Worm (Caenorhabditis elegans) whole organism, L1 larva: ENCODE results near the gene C25H3.7.

Experiments used
- C34B4.2 ChIP-seq: sonication (generic microtip); optimal IDR thresholded peaks from 2 replicates; lab custom pipeline; 2017; ENCODE audit warnings: mild to moderate bottlenecking, missing genetic modification characterization, missing compliant biosample characterization
- F16B12.6 ChIP-seq: fragments of 150-350 bp; optimal IDR thresholded peaks from 2 replicates; lab custom pipeline; 2014; ENCODE audit warnings: missing biosample characterization, missing genetic modification characterization
- alr-1 ChIP-seq: fragments of 200-800 bp; sonication (Bioruptor generic); optimal IDR thresholded peaks from 2 replicates; lab custom pipeline; 2018; ENCODE audit warnings: borderline replicate concordance, mild to moderate bottlenecking, missing genetic modification characterization, missing compliant biosample characterization
- aly-2 ChIP-seq: fragments of 150-350 bp; optimal IDR thresholded peaks from 2 replicates; lab custom pipeline; 2014; ENCODE audit warnings: missing biosample characterization, missing genetic modification characterization
- blmp-1 ChIP-seq: fragments of 150-350 bp; optimal IDR thresholded peaks from 2 replicates; lab custom pipeline; 2014; ENCODE audit warnings: missing biosample characterization, missing genetic modification characterization
- ceh-82 ChIP-seq, 3 experiments: fragments of 150-350 bp in 1 of 3; sonication (generic microtip) in 2 of 3; optimal IDR thresholded peaks; 2 replicates each; lab custom pipeline; 2014 to 2017; ENCODE audit warnings: missing biosample characterization in 3 of 3, missing genetic modification characterization in 3 of 3
- ceh-88 ChIP-seq: fragments of 200-800 bp; sonication (Bioruptor generic); IDR thresholded peaks from 2 replicates; pipeline ENCODE4 v1.3.6; 2022; ENCODE audit warnings: missing genetic modification characterization, missing compliant biosample characterization
- ceh-90 ChIP-seq: sonication (generic microtip); optimal IDR thresholded peaks from 2 replicates; lab custom pipeline; 2016; ENCODE audit warnings: missing genetic modification characterization, missing compliant biosample characterization
- dsc-1 ChIP-seq: sonication (generic microtip); optimal IDR thresholded peaks from 2 replicates; lab custom pipeline; 2016; ENCODE audit warnings: mild to moderate bottlenecking, missing genetic modification characterization, missing compliant biosample characterization
- efl-1 ChIP-seq, 4 experiments: fragments of 150-350 bp; optimal IDR thresholded peaks in 3 of 4; peaks in 1 of 4; 1 replicate in 1 of 4; 2 replicates in 3 of 4; lab custom pipeline; 2014; ENCODE audit warnings: missing biosample characterization in 2 of 4, missing genetic modification characterization in 2 of 4, missing genetic modification reagents in 2 of 4
- efl-3 ChIP-seq: fragments of 200-800 bp; sonication (Bioruptor generic); optimal IDR thresholded peaks from 2 replicates; lab custom pipeline; 2018; ENCODE audit warnings: mild to moderate bottlenecking, missing genetic modification characterization, missing compliant biosample characterization
- egl-27 ChIP-seq, 2 experiments: fragments of 150-350 bp in 1 of 2; sonication (generic microtip); optimal IDR thresholded peaks; 3 replicates each; lab custom pipeline; 2017 to 2018; ENCODE audit warnings: missing biosample characterization in 2 of 2, missing genetic modification characterization in 2 of 2, missing genetic modification reagents in 2 of 2
- elt-2 ChIP-seq: sonication (generic microtip); optimal IDR thresholded peaks from 2 replicates; lab custom pipeline; 2016; ENCODE audit warnings: missing genetic modification characterization, mild to moderate bottlenecking, inconsistent platforms, missing compliant biosample characterization, missing genetic modification reagents
- ets-5 ChIP-seq: fragments of 200-800 bp; sonication (Bioruptor generic); IDR thresholded peaks from 2 replicates; pipeline ENCODE4 v1.3.6; 2022; ENCODE audit warnings: missing genetic modification characterization, missing compliant biosample characterization
- fkh-4 ChIP-seq: sonication (generic microtip); optimal IDR thresholded peaks from 2 replicates; lab custom pipeline; 2016; ENCODE audit warnings: missing compliant biosample characterization, missing genetic modification characterization, borderline replicate concordance
- fkh-8 ChIP-seq: sonication (generic microtip); optimal IDR thresholded peaks from 2 replicates; lab custom pipeline; 2016; ENCODE audit warnings: mild to moderate bottlenecking, missing genetic modification characterization, missing compliant biosample characterization
- fos-1 ChIP-seq: fragments of 150-350 bp; optimal IDR thresholded peaks from 2 replicates; lab custom pipeline; 2014; ENCODE audit warnings: missing biosample characterization, missing genetic modification characterization
- grh-1 ChIP-seq: fragments of 200-800 bp; sonication (Bioruptor generic); IDR thresholded peaks from 2 replicates; pipeline ENCODE4 v1.3.6; 2022; ENCODE audit warnings: missing genetic modification reagents, missing genetic modification characterization, missing compliant biosample characterization
- hlh-17 ChIP-seq: fragments of 200-800 bp; sonication (Bioruptor generic); optimal IDR thresholded peaks from 2 replicates; lab custom pipeline; 2018; ENCODE audit warnings: missing genetic modification characterization, mild to moderate bottlenecking, missing compliant biosample characterization, moderate library complexity, borderline replicate concordance
- hpl-2 ChIP-seq: fragments of 150-350 bp; optimal IDR thresholded peaks from 2 replicates; lab custom pipeline; 2014; ENCODE audit warnings: missing biosample characterization, missing genetic modification reagents, missing genetic modification characterization
- irx-1 ChIP-seq: sonication (generic microtip); optimal IDR thresholded peaks from 2 replicates; lab custom pipeline; 2016; ENCODE audit warnings: missing genetic modification characterization, missing compliant biosample characterization
- isw-1 ChIP-seq: fragments of 200-800 bp; sonication (Bioruptor generic); IDR thresholded peaks from 2 replicates; pipeline ENCODE4 v1.3.6; 2022; ENCODE audit warnings: missing genetic modification characterization, missing compliant biosample characterization
- jun-1 ChIP-seq: fragments of 150-350 bp; optimal IDR thresholded peaks from 2 replicates; lab custom pipeline; 2014; ENCODE audit warnings: missing biosample characterization, missing genetic modification reagents, missing genetic modification characterization
- lin-14 ChIP-seq: fragments of 200-800 bp; sonication (Bioruptor generic); optimal IDR thresholded peaks from 2 replicates; lab custom pipeline; 2018; ENCODE audit warnings: mild to moderate bottlenecking, missing genetic modification characterization, moderate library complexity, missing compliant biosample characterization
- lin-35 ChIP-seq, 2 experiments: fragments of 150-350 bp; optimal IDR thresholded peaks; 2 replicates each; lab custom pipeline; 2014; ENCODE audit warnings: missing biosample characterization in 2 of 2, missing genetic modification characterization in 2 of 2, missing genetic modification reagents in 2 of 2
- lin-39 ChIP-seq: fragments of 150-350 bp; optimal IDR thresholded peaks from 2 replicates; lab custom pipeline; 2014; ENCODE audit warnings: missing biosample characterization, missing genetic modification reagents, missing genetic modification characterization
- lsy-2 ChIP-seq, 2 experiments: fragments of 150-350 bp; optimal IDR thresholded peaks; 2 replicates each; lab custom pipeline; 2014; ENCODE audit warnings: missing biosample characterization in 2 of 2, missing genetic modification characterization in 2 of 2
- mab-9 ChIP-seq: fragments of 200-800 bp; sonication (Bioruptor generic); IDR thresholded peaks from 2 replicates; pipeline ENCODE4 v1.3.6; 2022; ENCODE audit warnings: missing genetic modification reagents, missing genetic modification characterization, missing compliant biosample characterization
- mef-2 ChIP-seq: fragments of 150-350 bp; optimal IDR thresholded peaks from 2 replicates; lab custom pipeline; 2014; ENCODE audit warnings: missing biosample characterization, missing genetic modification characterization
- nhr-11 ChIP-seq: fragments of 150-350 bp; optimal IDR thresholded peaks from 2 replicates; lab custom pipeline; 2014; ENCODE audit warnings: missing biosample characterization, missing genetic modification characterization
- nhr-19 ChIP-seq: fragments of 200-800 bp; sonication (Bioruptor generic); conservative IDR thresholded peaks from 2 replicates; pipeline ENCODE4 v1.3.6; 2022; ENCODE audit warnings: missing genetic modification characterization, missing compliant biosample characterization
- nhr-20 ChIP-seq: sonication (generic microtip); optimal IDR thresholded peaks from 2 replicates; lab custom pipeline; 2016; ENCODE audit warnings: mild to moderate bottlenecking, missing genetic modification characterization, missing compliant biosample characterization
- nhr-237 ChIP-seq: fragments of 150-350 bp; optimal IDR thresholded peaks from 2 replicates; lab custom pipeline; 2014; ENCODE audit warnings: missing biosample characterization, missing genetic modification characterization
- nhr-71 ChIP-seq: sonication (generic microtip); optimal IDR thresholded peaks from 2 replicates; lab custom pipeline; 2016; ENCODE audit warnings: mild to moderate bottlenecking, missing genetic modification characterization, moderate library complexity, missing compliant biosample characterization
- nhr-77 ChIP-seq: fragments of 150-350 bp; optimal IDR thresholded peaks from 2 replicates; lab custom pipeline; 2014; ENCODE audit warnings: missing biosample characterization, missing genetic modification characterization
- nhr-84 ChIP-seq: sonication (generic microtip); optimal IDR thresholded peaks from 2 replicates; lab custom pipeline; 2017; ENCODE audit warnings: missing biosample characterization, missing genetic modification characterization
- nhr-85 ChIP-seq: sonication (generic microtip); peaks from one replicate; lab custom pipeline; 2016; ENCODE audit warnings: missing genetic modification characterization, inconsistent platforms, missing compliant biosample characterization
- pax-3 ChIP-seq: fragments of 200-800 bp; sonication (Bioruptor generic); optimal IDR thresholded peaks from 2 replicates; lab custom pipeline; 2018; ENCODE audit warnings: mild to moderate bottlenecking, missing genetic modification characterization, moderate library complexity, missing compliant biosample characterization
- pqm-1 ChIP-seq: sonication (generic microtip); optimal IDR thresholded peaks from 3 replicates; lab custom pipeline; 2017; ENCODE audit warnings: missing biosample characterization, missing genetic modification characterization
- rnt-1 ChIP-seq: sonication (generic microtip); optimal IDR thresholded peaks from 2 replicates; lab custom pipeline; 2016; ENCODE audit warnings: mild to moderate bottlenecking, missing genetic modification characterization, moderate library complexity, missing compliant biosample characterization
- snpc-4 ChIP-seq: fragments of 150-350 bp; optimal IDR thresholded peaks from 2 replicates; lab custom pipeline; 2014; ENCODE audit warnings: missing biosample characterization, missing genetic modification characterization
- snu-23 ChIP-seq: sonication (generic microtip); optimal IDR thresholded peaks from 2 replicates; lab custom pipeline; 2016; ENCODE audit warnings: missing genetic modification characterization, missing compliant biosample characterization
- sox-4 ChIP-seq: sonication (generic microtip); optimal IDR thresholded peaks from 2 replicates; lab custom pipeline; 2016; ENCODE audit warnings: missing genetic modification characterization, missing compliant biosample characterization
- swsn-7 ChIP-seq: sonication (generic microtip); optimal IDR thresholded peaks from 2 replicates; lab custom pipeline; 2016; ENCODE audit warnings: missing genetic modification characterization, missing compliant biosample characterization
- tbx-2 ChIP-seq: sonication (generic microtip); optimal IDR thresholded peaks from 2 replicates; lab custom pipeline; 2016; ENCODE audit warnings: missing genetic modification characterization, missing compliant biosample characterization
- unc-62 ChIP-seq: fragments of 150-350 bp; optimal IDR thresholded peaks from 2 replicates; lab custom pipeline; 2014; ENCODE audit warnings: missing biosample characterization, missing genetic modification reagents, missing genetic modification characterization
- vab-15 ChIP-seq: sonication (generic microtip); optimal IDR thresholded peaks from 2 replicates; lab custom pipeline; 2017; ENCODE audit warnings: missing genotype, mild to moderate bottlenecking, missing genetic modification characterization, missing compliant biosample characterization
- xbp-1 ChIP-seq: sonication (generic microtip); optimal IDR thresholded peaks from 2 replicates; lab custom pipeline; 2016; ENCODE audit warnings: missing genetic modification characterization, missing compliant biosample characterization
- zip-4 ChIP-seq: fragments of 200-800 bp; sonication (Bioruptor generic); optimal IDR thresholded peaks from 2 replicates; lab custom pipeline; 2018; ENCODE audit warnings: mild to moderate bottlenecking, missing genetic modification characterization, moderate library complexity, missing compliant biosample characterization
- ztf-11 ChIP-seq, 2 experiments: sonication (generic microtip); optimal IDR thresholded peaks; 2 replicates each; lab custom pipeline; 2016 to 2017; ENCODE audit warnings: missing genetic modification characterization in 2 of 2, missing biosample characterization in 1 of 2, missing compliant biosample characterization in 1 of 2

The C25H3.7 gene

ce11 chrII:5698869-5699268 is 30.1 kb upstream of the C25H3.7 start, which contains the start of the genes C25H3.10 and C25H3.1:
C25H3.10 (minus strand) TSS chrII:5698969.
C25H3.1 (plus strand) TSS chrII:5699071.
- no peak for TF ChIP-seq fos-1 (tag; lab: Kevin White, UChicago)
- TF ChIP-seq ceh-82 (tag; optimal IDR thresholded peaks at IDR 0.05; lab: Kevin White, UChicago) = no peak
- no peak for TF ChIP-seq ztf-11 (tag; optimal IDR thresholded peaks at IDR 0.05; lab: Kevin White, UChicago)
- no peak for TF ChIP-seq elt-2 (tag; lab: Kevin White, UChicago)
- no peak for TF ChIP-seq swsn-7 (tag; lab: Kevin White, UChicago)
- no peak for TF ChIP-seq nhr-77 (tag; lab: Kevin White, UChicago)
- TF ChIP-seq nhr-11 (tag; lab: Kevin White, UChicago) = no peak
- TF ChIP-seq aly-2 (tag; lab: Kevin White, UChicago) = no peak
- peak; percentile 6 for TF ChIP-seq lin-14 (GFP tag; lab: Kevin White, UChicago)
- no peak for TF ChIP-seq isw-1 (GFP tag; lab: Robert Waterston, UW)
- no peak for TF ChIP-seq jun-1
- TF ChIP-seq egl-27 (tag; optimal IDR thresholded peaks at IDR 0.05; lab: Kevin White, UChicago) = no peak
- TF ChIP-seq nhr-237 = no peak
- TF ChIP-seq F16B12.6 (tag; lab: Kevin White, UChicago) = no peak
- peak; percentile 10 for TF ChIP-seq nhr-19 (GFP tag; lab: Robert Waterston, UW)
- no peak for TF ChIP-seq irx-1 (tag; lab: Kevin White, UChicago)
- no peak for TF ChIP-seq ets-5
- no peak for TF ChIP-seq unc-62
- no peak for TF ChIP-seq alr-1 (tag; lab: Kevin White, UChicago)
- TF ChIP-seq C34B4.2 (tag; lab: Kevin White, UChicago) = no peak
- TF ChIP-seq fkh-8 (tag; lab: Kevin White, UChicago) = no peak
- peak; percentile 39 for TF ChIP-seq nhr-71 (tag; lab: Kevin White, UChicago)
- TF ChIP-seq efl-3 (GFP tag; lab: Kevin White, UChicago) = no peak
- TF ChIP-seq rnt-1 (tag; lab: Kevin White, UChicago) = peak; percentile 44
- TF ChIP-seq efl-1 (optimal IDR thresholded peaks at IDR 0.05; lab: Kevin White, UChicago) = no peak
- no peak for TF ChIP-seq efl-1 (GFP tag; optimal IDR thresholded peaks at IDR 0.05 in 1 of 2; lab: Kevin White, UChicago)
- TF ChIP-seq mef-2 (tag; lab: Kevin White, UChicago) = no peak
- TF ChIP-seq snpc-4 (tag; lab: Kevin White, UChicago) = peak; percentile 57
- TF ChIP-seq xbp-1 (tag; lab: Kevin White, UChicago) = no peak
- no peak for TF ChIP-seq lin-39
- no peak for TF ChIP-seq fkh-4 (tag; lab: Kevin White, UChicago)
- TF ChIP-seq ceh-90 = no peak
- TF ChIP-seq pax-3 (tag; lab: Kevin White, UChicago) = no peak
- no peak for TF ChIP-seq lin-35 (GFP tag; optimal IDR thresholded peaks at IDR 0.05; lab: Kevin White, UChicago)
- TF ChIP-seq dsc-1 (tag; lab: Kevin White, UChicago) = no peak
- no peak for TF ChIP-seq mab-9 (GFP tag; lab: Robert Waterston, UW)
- no peak for TF ChIP-seq pqm-1 (tag; lab: Kevin White, UChicago)
- TF ChIP-seq hpl-2 (GFP tag; lab: Kevin White, UChicago) = no peak
- TF ChIP-seq sox-4 (tag; lab: Kevin White, UChicago) = no peak
- TF ChIP-seq snu-23 (GFP tag; lab: Kevin White, UChicago) = peak; percentile 33
- no peak for TF ChIP-seq grh-1 (GFP tag; lab: Robert Waterston, UW)
- no peak for TF ChIP-seq zip-4 (GFP tag; lab: Kevin White, UChicago)
- peak; percentile 20 for TF ChIP-seq blmp-1
- no peak for TF ChIP-seq nhr-84
- no peak for TF ChIP-seq nhr-85 (tag; lab: Kevin White, UChicago)
- no peak for TF ChIP-seq ceh-88 (GFP tag; lab: Robert Waterston, UW)
- TF ChIP-seq tbx-2 (tag; lab: Kevin White, UChicago) = no peak
- TF ChIP-seq nhr-20 (tag; lab: Kevin White, UChicago) = peak; percentile 19
- no peak for TF ChIP-seq vab-15 (tag; lab: Kevin White, UChicago)
- TF ChIP-seq lsy-2 (tag; optimal IDR thresholded peaks at IDR 0.05; lab: Kevin White, UChicago) = peak; percentile 2 to 4
- no peak for TF ChIP-seq hlh-17 (GFP tag; lab: Kevin White, UChicago)
